Worm (Caenorhabditis elegans) whole organism, late embryonic: Measurements from ENCODE around the gene clpf-1.

Experiments used
- ceh-14 ChIP-seq: sonication (generic microtip); optimal IDR thresholded peaks from 2 replicates; lab custom pipeline; 2016; ENCODE audit warnings: missing genotype, missing genetic modification characterization, missing compliant biosample characterization
- dmd-4 ChIP-seq: sonication (generic microtip); optimal IDR thresholded peaks from 2 replicates; lab custom pipeline; 2016; ENCODE audit warnings: borderline replicate concordance, missing genetic modification characterization, missing compliant biosample characterization
- fkh-10 ChIP-seq: fragments of 150-350 bp; optimal IDR thresholded peaks from 2 replicates; lab custom pipeline; 2014; ENCODE audit warnings: missing biosample characterization, missing genetic modification reagents, missing genetic modification characterization
- gmeb-2 ChIP-seq: sonication (generic microtip); optimal IDR thresholded peaks from 2 replicates; lab custom pipeline; 2016; ENCODE audit warnings: missing genetic modification characterization, inconsistent platforms, missing compliant biosample characterization
- nhr-11 ChIP-seq: fragments of 150-350 bp; optimal IDR thresholded peaks from 2 replicates; lab custom pipeline; 2014; ENCODE audit warnings: missing biosample characterization, missing genetic modification characterization
- odd-2 ChIP-seq: sonication (generic microtip); optimal IDR thresholded peaks from 2 replicates; lab custom pipeline; 2017; ENCODE audit warnings: antibody characterized with exemption, mild to moderate bottlenecking, missing genetic modification characterization, missing compliant biosample characterization

ce11 chrIII:3437139-3437538 is 39.6 kb downstream of the clpf-1 start:
- no peak for TF ChIP-seq gmeb-2 (tag; lab: Kevin White, UChicago)
- no peak for TF ChIP-seq odd-2
- no peak for TF ChIP-seq fkh-10
- TF ChIP-seq nhr-11 (tag; lab: Kevin White, UChicago) = no peak
- TF ChIP-seq dmd-4 = no peak
- no peak for TF ChIP-seq ceh-14 (tag; lab: Kevin White, UChicago)
